Worm (Caenorhabditis elegans): ENCODE measurements around the gene pgap-2.

Gene pgap-2

ce11 chrIII:4659426-4659825, 45.9 kb upstream of the pgap-2 start:
- no peak for TF ChIP-seq efl-1 (optimal IDR thresholded peaks at IDR 0.05)
- no peak for TF ChIP-seq efl-1 (GFP tag; optimal IDR thresholded peaks at IDR 0.05 in 1 of 2)
- TF ChIP-seq mep-1 (tag; optimal IDR thresholded peaks at IDR 0.05): no peak
- TF ChIP-seq vab-15 (tag; optimal IDR thresholded peaks at IDR 0.05): no peak
- TF ChIP-seq fos-1 (tag; optimal IDR thresholded peaks at IDR 0.05): no peak
- no peak for TF ChIP-seq dsc-1 (tag; optimal IDR thresholded peaks at IDR 0.05)
- TF ChIP-seq jun-1 (tag; optimal IDR thresholded peaks at IDR 0.05): no peak

- TF ChIP-seq jun-1 (tag; optimal IDR thresholded peaks at IDR 0.05) (no peak), nhr-84 (tag; optimal IDR thresholded peaks at IDR 0.05) (no peak), vab-15 (tag; optimal IDR thresholded peaks at IDR 0.05) (no peak)
These were observed 40.0 kb upstream of the pgap-2 start, which contains the start of gene T23F11.4 for ce11 chrIII:4665272-4665671. Gene T23F11.4, minus strand, starts transcription at chrIII:4665372.

- no peak for TF ChIP-seq nhr-11 (tag; optimal IDR thresholded peaks at IDR 0.05)
- no peak for TF ChIP-seq irx-1 (tag; optimal IDR thresholded peaks at IDR 0.05)
- no peak for TF ChIP-seq unc-62 (GFP tag; optimal IDR thresholded peaks at IDR 0.05)
- TF ChIP-seq C04F5.9 (tag; optimal IDR thresholded peaks at IDR 0.05): no peak
- TF ChIP-seq skn-1 (tag; optimal IDR thresholded peaks at IDR 0.05): peak; percentile 71
- TF ChIP-seq xbp-1 (tag; optimal IDR thresholded peaks at IDR 0.05): peak; percentile 39
- no peak for TF ChIP-seq hlh-4 (tag; optimal IDR thresholded peaks at IDR 0.05)
- TF ChIP-seq ceh-82 (tag; optimal IDR thresholded peaks at IDR 0.05): peak in 2 of 3 experiments; percentile 22 to 63
- TF ChIP-seq mep-1 (tag; optimal IDR thresholded peaks at IDR 0.05): peak; percentile 66
- no peak for TF ChIP-seq mab-9 (GFP tag; IDR thresholded peaks at IDR 0.05)
- no peak for TF ChIP-seq sox-4 (tag; optimal IDR thresholded peaks at IDR 0.05)
- TF ChIP-seq sup-37 (GFP tag; optimal IDR thresholded peaks at IDR 0.05): no peak
- no peak for TF ChIP-seq tlp-1 (tag; optimal IDR thresholded peaks at IDR 0.05)
- TF ChIP-seq nhr-85 (tag): peak; percentile 89
- TF ChIP-seq hlh-17 (GFP tag; optimal IDR thresholded peaks at IDR 0.05; ENCODE audit: borderline replicate concordance): no peak
- no peak for TF ChIP-seq aly-2 (tag; optimal IDR thresholded peaks at IDR 0.05)
- TF ChIP-seq mef-2 (tag; optimal IDR thresholded peaks at IDR 0.05): no peak
- TF ChIP-seq nhr-19 (GFP tag; conservative IDR thresholded peaks at IDR 0.05): peak; percentile 33; the same call in 1 of the 2 replicates
- TF ChIP-seq fkh-4 (tag; optimal IDR thresholded peaks at IDR 0.05; ENCODE audit: borderline replicate concordance): no peak
- peak; percentile 25 to 50 for TF ChIP-seq lin-35 (GFP tag; optimal IDR thresholded peaks at IDR 0.05)
- peak; percentile 18 for TF ChIP-seq tbx-2 (tag; optimal IDR thresholded peaks at IDR 0.05)
- no peak for TF ChIP-seq Y116A8C.19 (tag; optimal IDR thresholded peaks at IDR 0.05; ENCODE audit: borderline replicate concordance)
- TF ChIP-seq blmp-1 (tag; optimal IDR thresholded peaks at IDR 0.05): peak; percentile 87
- TF ChIP-seq ceh-90 (tag; optimal IDR thresholded peaks at IDR 0.05): no peak
- peak; percentile 51 for TF ChIP-seq nhr-20 (tag; optimal IDR thresholded peaks at IDR 0.05)
- TF ChIP-seq dsc-1 (tag; optimal IDR thresholded peaks at IDR 0.05): no peak
- TF ChIP-seq ama-1 (optimal IDR thresholded peaks at IDR 0.05): no peak
- peak in 1 of 2 experiments; percentile 32 for TF ChIP-seq mdl-1 (tag; optimal IDR thresholded peaks at IDR 0.05)
- no peak for TF ChIP-seq fkh-10 (GFP tag; optimal IDR thresholded peaks at IDR 0.05)
- TF ChIP-seq C34B4.2 (tag; optimal IDR thresholded peaks at IDR 0.05): no peak
- TF ChIP-seq egl-13 (tag; optimal IDR thresholded peaks at IDR 0.05): no peak
- TF ChIP-seq ceh-88 (GFP tag; IDR thresholded peaks at IDR 0.05): no peak
- no peak for TF ChIP-seq unc-130 (tag; optimal IDR thresholded peaks at IDR 0.05)
- peak; percentile 8 for TF ChIP-seq F16B12.6 (tag; optimal IDR thresholded peaks at IDR 0.05)
- TF ChIP-seq ztf-4 (tag; optimal IDR thresholded peaks at IDR 0.05): no peak
- TF ChIP-seq pag-3 (tag; optimal IDR thresholded peaks at IDR 0.05; ENCODE audit: borderline replicate concordance, insufficient read depth): no peak
- TF ChIP-seq zag-1 (tag; optimal IDR thresholded peaks at IDR 0.05): no peak
- TF ChIP-seq jun-1 (tag; optimal IDR thresholded peaks at IDR 0.05): no peak
- peak; percentile 34 for TF ChIP-seq nhr-90 (tag; optimal IDR thresholded peaks at IDR 0.05; ENCODE audit: poor library complexity)
- TF ChIP-seq zip-4 (GFP tag; optimal IDR thresholded peaks at IDR 0.05): no peak
- TF ChIP-seq unc-30 (tag; optimal IDR thresholded peaks at IDR 0.05): no peak
- no peak for TF ChIP-seq pax-3 (tag; optimal IDR thresholded peaks at IDR 0.05)
- no peak for TF ChIP-seq grh-1 (GFP tag; IDR thresholded peaks at IDR 0.05)
- TF ChIP-seq unc-86 (tag; optimal IDR thresholded peaks at IDR 0.05): peak; percentile 25
These were observed 38.4 kb upstream of the pgap-2 start for ce11 chrIII:4666753-4667400.
